Fruit fly (Drosophila melanogaster): ENCODE measurements around the gene FER.

FER gene

dm6 chr3R:9378644-9379411 is 15.5 kb downstream of the FER start (continued):
- TF ChIP-seq ewg (GFP tag; optimal IDR thresholded peaks at IDR 0.05) (peak; percentile 40), Nf-YA (GFP tag; IDR thresholded peaks at IDR 0.05) (0 out of 2 replicates have a peak, but pooled peaks have one; percentile 8), z (GFP tag; IDR thresholded peaks at IDR 0.05) (no peak), Chrac-16 (GFP tag; optimal IDR thresholded peaks at IDR 0.05) (peak; percentile 47), nmo (GFP tag; optimal IDR thresholded peaks at IDR 0.05) (peak; percentile 79), bbx (GFP tag; IDR thresholded peaks at IDR 0.05; ENCODE audit: partially characterized antibody) (no peak), CG4820 (GFP tag; optimal IDR thresholded peaks at IDR 0.05) (peak; percentile 47), E2f1 (GFP tag; IDR thresholded peaks at IDR 0.05) (0 out of 2 replicates have a peak, but pooled peaks have one; percentile 22), Drgx (GFP tag; IDR thresholded peaks at IDR 0.05) (peak; percentile 40), Ssrp (tag; optimal IDR thresholded peaks at IDR 0.05) (peak; percentile 61), lilli (GFP tag; optimal IDR thresholded peaks at IDR 0.05) (peak; percentile 40), CG18476 (GFP tag; optimal IDR thresholded peaks at IDR 0.05) (peak; percentile 7), CG13775 (GFP tag; optimal IDR thresholded peaks at IDR 0.05) (peak; percentile 74), CG18011 (GFP tag; optimal IDR thresholded peaks at IDR 0.05) (no peak), CG5245 (GFP tag; optimal IDR thresholded peaks at IDR 0.05) (peak; percentile 38), CG10979 (tag; optimal IDR thresholded peaks at IDR 0.05) (peak; percentile 87), gcm (GFP tag; optimal IDR thresholded peaks at IDR 0.05) (peak; percentile 76), CG13424 (tag; optimal IDR thresholded peaks at IDR 0.05) (peak; percentile 50), Eip74EF (GFP tag; optimal IDR thresholded peaks at IDR 0.05) (peak in 1 of 2 experiments; percentile 66), Stat92E (GFP tag; optimal IDR thresholded peaks at IDR 0.05) (peak in 1 of 3 experiments; percentile 99), Elba2 (GFP tag; optimal IDR thresholded peaks at IDR 0.05) (no peak), Hr3 (GFP tag; optimal IDR thresholded peaks at IDR 0.05) (peak; percentile 55), sug (tag; optimal IDR thresholded peaks at IDR 0.05) (no peak), ranshi (GFP tag; IDR thresholded peaks at IDR 0.05) (peak; percentile 32; the same call in 1 of the 2 replicates), inv (GFP tag; IDR thresholded peaks at IDR 0.05; ENCODE audit: partially characterized antibody) (no peak), CG7357 (GFP tag; IDR thresholded peaks at IDR 0.05) (peak; percentile 32; the same call in 1 of the 3 replicates), CG1529 (GFP tag; optimal IDR thresholded peaks at IDR 0.05) (peak; percentile 36), yki (optimal IDR thresholded peaks at IDR 0.05) (no peak), croc (GFP tag; conservative IDR thresholded peaks at IDR 0.05) (peak; percentile 54; the same call in 2 of the 3 replicates), CG4282 (GFP tag; optimal IDR thresholded peaks at IDR 0.05) (no peak), peb (GFP tag; IDR thresholded peaks at IDR 0.05) (peak; percentile 43), Sox100B (GFP tag; optimal IDR thresholded peaks at IDR 0.05) (peak; percentile 70), grn (GFP tag; optimal IDR thresholded peaks at IDR 0.05) (peak; percentile 79), CG12659 (GFP tag; optimal IDR thresholded peaks at IDR 0.05) (peak; percentile 15), knrl (GFP tag; IDR thresholded peaks at IDR 0.05; ENCODE audit: partially characterized antibody) (no peak), Xrp1 (GFP tag; IDR thresholded peaks at IDR 0.05) (peak; percentile 91), CG3407 (GFP tag; optimal IDR thresholded peaks at IDR 0.05) (peak; percentile 36), CG4404 (GFP tag; IDR thresholded peaks at IDR 0.05) (peak; percentile 80), CG12104 (GFP tag; optimal IDR thresholded peaks at IDR 0.05) (peak; percentile 27), NK7.1 (GFP tag; optimal IDR thresholded peaks at IDR 0.05) (no peak), CG6254 (GFP tag; optimal IDR thresholded peaks at IDR 0.05) (peak; percentile 72), CG3065 (GFP tag; optimal IDR thresholded peaks at IDR 0.05) (peak; percentile 6), fd102C (GFP tag; optimal IDR thresholded peaks at IDR 0.05) (peak; percentile 65), chn (GFP tag; optimal IDR thresholded peaks at IDR 0.05) (peak; percentile 9), CG18619 (GFP tag; optimal IDR thresholded peaks at IDR 0.05) (peak; percentile 36), Abd-B (GFP tag; optimal IDR thresholded peaks at IDR 0.05) (peak; percentile 9), CG18764 (GFP tag; optimal IDR thresholded peaks at IDR 0.05) (peak; percentile 25), prd (optimal IDR thresholded peaks at IDR 0.05) (no peak), prd (GFP tag; IDR thresholded peaks at IDR 0.05) (peak; percentile 79; the same call in 2 of the 3 replicates)

All from whole organism, embryonic.